Worm (Caenorhabditis elegans) whole organism, L4 larva: Measurements from ENCODE around the gene F25G6.9.

ENCODE experiments used
- F10B5.3 ChIP-seq: sonication (generic microtip); optimal IDR thresholded peaks from 2 replicates; lab custom pipeline; 2016; ENCODE audit warnings: mild to moderate bottlenecking, missing genetic modification characterization, missing compliant biosample characterization
- F44E2.7 ChIP-seq: fragments of 200-800 bp; sonication (Bioruptor generic); IDR thresholded peaks from 2 replicates; pipeline ENCODE4 v2.1.2; 2022; ENCODE audit warnings: missing genetic modification characterization, missing compliant biosample characterization
- R02D3.7 ChIP-seq: fragments of 150-350 bp; sonication (generic microtip); optimal IDR thresholded peaks from 3 replicates; lab custom pipeline; 2014; ENCODE audit warnings: missing biosample characterization, missing genetic modification characterization
- T26A8.4 ChIP-seq: fragments of 200-800 bp; sonication (Bioruptor generic); IDR thresholded peaks from 2 replicates; pipeline ENCODE4 v1.3.6; 2022; ENCODE audit warnings: missing genetic modification characterization, missing compliant biosample characterization
- Y48G9A.11 ChIP-seq: fragments of 200-800 bp; sonication (Bioruptor generic); IDR thresholded peaks from 2 replicates; pipeline ENCODE4 v1.3.6; 2022; ENCODE audit warnings: missing genetic modification reagents, missing genetic modification characterization, missing compliant biosample characterization
- arid-1 ChIP-seq: fragments of 200-800 bp; sonication (Bioruptor generic); conservative IDR thresholded peaks from 2 replicates; pipeline ENCODE4 v1.3.6; 2022; ENCODE audit warnings: missing genetic modification reagents, missing genetic modification characterization, missing compliant biosample characterization
- ceh-28 ChIP-seq: fragments of 150-350 bp; optimal IDR thresholded peaks from 2 replicates; lab custom pipeline; 2014; ENCODE audit warnings: missing biosample characterization, missing genetic modification reagents, missing genetic modification characterization
- ceh-32 ChIP-seq: sonication (generic microtip); optimal IDR thresholded peaks from 2 replicates; lab custom pipeline; 2016; ENCODE audit warnings: mild to moderate bottlenecking, missing genetic modification characterization, missing compliant biosample characterization; ENCODE audit not compliant: poor library complexity
- ceh-44 ChIP-seq: fragments of 200-800 bp; sonication (Bioruptor generic); IDR thresholded peaks from 2 replicates; pipeline ENCODE4 v1.3.6; 2022; ENCODE audit warnings: missing genetic modification reagents, missing genetic modification characterization, missing compliant biosample characterization
- ceh-82 ChIP-seq: sonication (generic microtip); optimal IDR thresholded peaks from 2 replicates; lab custom pipeline; 2017; ENCODE audit warnings: missing biosample characterization, missing genetic modification characterization
- cey-2 ChIP-seq: sonication (generic microtip); optimal IDR thresholded peaks from 3 replicates; lab custom pipeline; 2017; ENCODE audit warnings: missing genetic modification characterization, mild to moderate bottlenecking, missing compliant biosample characterization, antibody characterized with exemption, borderline replicate concordance; ENCODE audit not compliant: insufficient read depth
- daf-12 ChIP-seq: fragments of 150-350 bp; optimal IDR thresholded peaks from 2 replicates; lab custom pipeline; 2014; ENCODE audit warnings: missing biosample characterization, missing genetic modification reagents, missing genetic modification characterization
- daf-16 ChIP-seq, 3 experiments: sonication (generic microtip); optimal IDR thresholded peaks; 2 replicates each; lab custom pipeline; 2016 to 2017; ENCODE audit warnings: missing genetic modification characterization in 3 of 3, missing genetic modification reagents in 3 of 3, mild to moderate bottlenecking in 2 of 3, missing compliant biosample characterization in 2 of 3, missing biosample characterization in 1 of 3, moderate library complexity in 1 of 3
- dmd-6 ChIP-seq: fragments of 200-800 bp; sonication (Bioruptor generic); IDR thresholded peaks from 2 replicates; pipeline ENCODE4 v1.3.6; 2022; ENCODE audit warnings: missing genetic modification reagents, missing genetic modification characterization, missing compliant biosample characterization
- dmd-9 ChIP-seq: fragments of 200-800 bp; sonication (Bioruptor generic); IDR thresholded peaks from 2 replicates; pipeline ENCODE4 v1.3.6; 2022; ENCODE audit warnings: missing genetic modification reagents, missing genetic modification characterization, missing compliant biosample characterization
- dpl-1 ChIP-seq: fragments of 150-350 bp; optimal IDR thresholded peaks from 2 replicates; lab custom pipeline; 2014; ENCODE audit warnings: missing biosample characterization, missing genetic modification reagents, missing genetic modification characterization
- duxl-1 ChIP-seq: sonication (generic microtip); optimal IDR thresholded peaks from 2 replicates; lab custom pipeline; 2016; ENCODE audit warnings: mild to moderate bottlenecking, missing genetic modification characterization, moderate library complexity, missing compliant biosample characterization; ENCODE audit not compliant: poor library complexity
- egl-43 ChIP-seq: fragments of 200-800 bp; sonication (Bioruptor generic); IDR thresholded peaks from 2 replicates; pipeline ENCODE4 v1.3.6; 2022; ENCODE audit warnings: missing genetic modification reagents, missing genetic modification characterization, missing compliant biosample characterization
- fkh-10 ChIP-seq: fragments of 150-350 bp; optimal IDR thresholded peaks from 2 replicates; lab custom pipeline; 2014; ENCODE audit warnings: missing biosample characterization, missing genetic modification reagents, missing genetic modification characterization
- fos-1 ChIP-seq: fragments of 150-350 bp; optimal IDR thresholded peaks from 2 replicates; lab custom pipeline; 2014; ENCODE audit warnings: missing biosample characterization, missing genetic modification characterization
- hlh-11 ChIP-seq: fragments of 200-800 bp; sonication (Bioruptor generic); optimal IDR thresholded peaks from 2 replicates; lab custom pipeline; 2018; ENCODE audit warnings: mild to moderate bottlenecking, missing genetic modification characterization, missing compliant biosample characterization
- lim-7 ChIP-seq: fragments of 200-800 bp; sonication (Bioruptor generic); IDR thresholded peaks from 2 replicates; pipeline ENCODE4 v1.3.6; 2022; ENCODE audit warnings: missing genetic modification characterization, missing compliant biosample characterization
- lin-1 ChIP-seq: fragments of 200-800 bp; sonication (Bioruptor generic); IDR thresholded peaks from 2 replicates; pipeline ENCODE4 v1.3.6; 2022; ENCODE audit warnings: missing genetic modification reagents, missing genetic modification characterization, missing compliant biosample characterization
- lin-13 ChIP-seq: fragments of 150-350 bp; optimal IDR thresholded peaks from 2 replicates; lab custom pipeline; 2014; ENCODE audit warnings: missing biosample characterization, missing genetic modification reagents, missing genetic modification characterization
- lin-39 ChIP-seq: fragments of 150-350 bp; optimal IDR thresholded peaks from 2 replicates; lab custom pipeline; 2014; ENCODE audit warnings: missing biosample characterization, missing genetic modification reagents, missing genetic modification characterization
- mep-1 ChIP-seq: fragments of 150-350 bp; sonication (generic microtip); optimal IDR thresholded peaks from 3 replicates; lab custom pipeline; 2014; ENCODE audit warnings: missing biosample characterization, missing genetic modification characterization
- mes-2 ChIP-seq: sonication (generic microtip); optimal IDR thresholded peaks from 2 replicates; lab custom pipeline; 2016; ENCODE audit warnings: missing genotype, mild to moderate bottlenecking, missing genetic modification characterization, missing compliant biosample characterization; ENCODE audit not compliant: poor library complexity, severe bottlenecking
- mxl-3 ChIP-seq: fragments of 200-800 bp; sonication (Bioruptor generic); optimal IDR thresholded peaks from 2 replicates; lab custom pipeline; 2018; ENCODE audit warnings: mild to moderate bottlenecking, missing genetic modification characterization, missing compliant biosample characterization
- nhr-11 ChIP-seq: fragments of 150-350 bp; optimal IDR thresholded peaks from 2 replicates; lab custom pipeline; 2014; ENCODE audit warnings: missing biosample characterization, missing genetic modification characterization
- nhr-111 ChIP-seq: fragments of 200-800 bp; sonication (Bioruptor generic); optimal IDR thresholded peaks from 2 replicates; lab custom pipeline; 2018; ENCODE audit warnings: mild to moderate bottlenecking, missing genetic modification characterization, missing compliant biosample characterization
- nhr-237 ChIP-seq: sonication (generic microtip); optimal IDR thresholded peaks from 2 replicates; lab custom pipeline; 2017; ENCODE audit warnings: missing biosample characterization, missing genetic modification characterization
- nhr-28 ChIP-seq: fragments of 150-350 bp; optimal IDR thresholded peaks from 2 replicates; lab custom pipeline; 2014; ENCODE audit warnings: missing biosample characterization, missing genetic modification characterization
- nhr-42 ChIP-seq: fragments of 200-800 bp; sonication (Bioruptor generic); IDR thresholded peaks from 2 replicates; pipeline ENCODE4 v1.3.6; 2022; ENCODE audit warnings: missing genetic modification characterization, missing compliant biosample characterization
- nhr-48 ChIP-seq: sonication (generic microtip); optimal IDR thresholded peaks from 2 replicates; lab custom pipeline; 2016; ENCODE audit warnings: mild to moderate bottlenecking, missing genetic modification characterization, missing compliant biosample characterization
- nhr-6 ChIP-seq: fragments of 150-350 bp; optimal IDR thresholded peaks from 2 replicates; lab custom pipeline; 2014; ENCODE audit warnings: missing biosample characterization, missing genetic modification characterization
- pha-4 ChIP-seq, 2 experiments: fragments of 150-350 bp in 1 of 2; fragments of 200-800 bp in 1 of 2; sonication (Bioruptor generic) in 1 of 2; IDR thresholded peaks in 1 of 2; optimal IDR thresholded peaks in 1 of 2; 2 replicates each; pipeline versions ENCODE4 v1.3.6 to Lab custom; 2014 to 2022; ENCODE audit warnings: missing genetic modification characterization in 2 of 2, missing genetic modification reagents in 2 of 2, missing biosample characterization in 1 of 2, missing compliant biosample characterization in 1 of 2
- php-3 ChIP-seq: fragments of 200-800 bp; sonication (Bioruptor generic); IDR thresholded peaks from 2 replicates; pipeline ENCODE4 v1.3.6; 2022; ENCODE audit warnings: missing genetic modification reagents, missing genetic modification characterization, missing compliant biosample characterization
- rbr-2 ChIP-seq: sonication (generic microtip); optimal IDR thresholded peaks from 2 replicates; lab custom pipeline; 2016; ENCODE audit warnings: missing genotype, missing genetic modification characterization, missing compliant biosample characterization
- snpc-1.2 ChIP-seq: fragments of 200-800 bp; sonication (Bioruptor generic); IDR thresholded peaks from 2 replicates; pipeline ENCODE4 v1.3.6; 2022; ENCODE audit warnings: missing genetic modification reagents, missing genetic modification characterization, missing compliant biosample characterization
- snpc-4 ChIP-seq: fragments of 150-350 bp; optimal IDR thresholded peaks from 2 replicates; lab custom pipeline; 2014; ENCODE audit warnings: missing biosample characterization, missing genetic modification characterization
- spr-1 ChIP-seq: sonication (generic microtip); optimal IDR thresholded peaks from 2 replicates; lab custom pipeline; 2016; ENCODE audit warnings: mild to moderate bottlenecking, missing genetic modification characterization, missing compliant biosample characterization
- spr-3 ChIP-seq: fragments of 200-800 bp; sonication (Bioruptor generic); optimal IDR thresholded peaks from 2 replicates; lab custom pipeline; 2018; ENCODE audit warnings: mild to moderate bottlenecking, missing genetic modification characterization, missing compliant biosample characterization
- tag-97 ChIP-seq: fragments of 200-800 bp; sonication (Bioruptor generic); IDR thresholded peaks from 2 replicates; pipeline ENCODE4 v1.3.6; 2022; ENCODE audit warnings: missing genetic modification characterization, missing compliant biosample characterization
- unc-130 ChIP-seq: sonication (generic microtip); optimal IDR thresholded peaks from 2 replicates; lab custom pipeline; 2016; ENCODE audit warnings: missing genetic modification reagents, missing genetic modification characterization, missing compliant biosample characterization
- unc-39 ChIP-seq: sonication (generic microtip); optimal IDR thresholded peaks from 2 replicates; lab custom pipeline; 2017; ENCODE audit warnings: missing biosample characterization, missing genetic modification characterization
- vab-7 ChIP-seq: fragments of 200-800 bp; sonication (Bioruptor generic); IDR thresholded peaks from 2 replicates; pipeline ENCODE4 v1.3.6; 2022; ENCODE audit warnings: missing genetic modification reagents, missing genetic modification characterization, missing compliant biosample characterization
- zip-11 ChIP-seq: fragments of 200-800 bp; sonication (Bioruptor generic); IDR thresholded peaks from 2 replicates; pipeline ENCODE4 v1.3.6; 2022; ENCODE audit warnings: missing genetic modification characterization, missing compliant biosample characterization
- ztf-11 ChIP-seq: fragments of 150-350 bp; optimal IDR thresholded peaks from 2 replicates; lab custom pipeline; 2014; ENCODE audit warnings: missing biosample characterization, missing genetic modification characterization

The F25G6.9 gene

ce11 chrV:8607353-8607850 is 37.6 kb upstream of the F25G6.9 start, which contains the start of gene smk-1 (continued):
- no peak for TF ChIP-seq cey-2
- TF ChIP-seq lin-13 (GFP tag; lab: Kevin White, UChicago): no peak
- peak; percentile 49 for TF ChIP-seq hlh-11 (tag; lab: Kevin White, UChicago)
- TF ChIP-seq unc-39 (tag; lab: Kevin White, UChicago): no peak
- TF ChIP-seq ceh-32: no peak
- no peak for TF ChIP-seq fkh-10 (GFP tag; lab: Kevin White, UChicago)
- TF ChIP-seq T26A8.4 (GFP tag; lab: Robert Waterston, UW): no peak
- no peak for TF ChIP-seq mxl-3 (GFP tag; lab: Kevin White, UChicago)
- TF ChIP-seq fos-1 (tag; lab: Kevin White, UChicago): no peak
- no peak for TF ChIP-seq lin-39
- TF ChIP-seq ztf-11: no peak
- no peak for TF ChIP-seq pha-4 (GFP tag; IDR thresholded peaks at IDR 0.05; lab: Robert Waterston, UW)
- no peak for TF ChIP-seq pha-4 (tag; optimal IDR thresholded peaks at IDR 0.05; lab: Kevin White, UChicago)
- no peak for TF ChIP-seq dpl-1 (GFP tag; lab: Kevin White, UChicago)
- no peak for TF ChIP-seq lim-7
- TF ChIP-seq dmd-9 (GFP tag; lab: Robert Waterston, UW): no peak
- no peak for TF ChIP-seq F44E2.7 (GFP tag; lab: Robert Waterston, UW)
- TF ChIP-seq tag-97 (GFP tag; lab: Robert Waterston, UW): no peak
- no peak for TF ChIP-seq ceh-28 (tag; lab: Kevin White, UChicago)
- TF ChIP-seq daf-12: no peak
- TF ChIP-seq arid-1: no peak
- TF ChIP-seq egl-43: no peak
- no peak for TF ChIP-seq duxl-1 (tag; lab: Kevin White, UChicago)
- TF ChIP-seq spr-3 (GFP tag; lab: Kevin White, UChicago): no peak
- TF ChIP-seq nhr-237 (tag; lab: Kevin White, UChicago): no peak
- TF ChIP-seq ceh-82 (tag; lab: Kevin White, UChicago): no peak
- TF ChIP-seq nhr-111 (GFP tag; lab: Kevin White, UChicago): no peak
- TF ChIP-seq nhr-48 (tag; lab: Kevin White, UChicago): no peak

ce11 chrV:8606099-8606696 is 36.4 kb upstream of the F25G6.9 start, which contains the start of gene vps-60:
Gene vps-60, minus strand, starts transcription at chrV:8606128.
- TF ChIP-seq unc-130 (GFP tag; lab: Kevin White, UChicago) (peak; percentile 79), F10B5.3 (no peak), snpc-1.2 (no peak), dmd-6 (GFP tag; lab: Robert Waterston, UW) (peak; percentile 98), spr-1 (tag; lab: Kevin White, UChicago) (peak; percentile 69), ceh-82 (tag; lab: Kevin White, UChicago) (no peak), mes-2 (tag; lab: Kevin White, UChicago) (peak; percentile 91), nhr-11 (tag; lab: Kevin White, UChicago) (peak; percentile 93), ztf-11 (no peak), R02D3.7 (tag; lab: Kevin White, UChicago) (no peak), php-3 (GFP tag; lab: Robert Waterston, UW) (0 out of 2 replicates have a peak, but pooled peaks have one; percentile 58), ceh-28 (tag; lab: Kevin White, UChicago) (peak; percentile 33), unc-39 (tag; lab: Kevin White, UChicago) (no peak), nhr-6 (tag; lab: Kevin White, UChicago) (peak; percentile 97), nhr-48 (tag; lab: Kevin White, UChicago) (peak; percentile 90), zip-11 (no peak), nhr-28 (peak; percentile 82), hlh-11 (tag; lab: Kevin White, UChicago) (peak; percentile 97), lin-1 (GFP tag; lab: Robert Waterston, UW) (peak; percentile 64), vab-7 (peak; percentile 56), Y48G9A.11 (GFP tag; lab: Robert Waterston, UW) (peak; percentile 54; the same call in 1 of the 2 replicates), rbr-2 (tag; lab: Kevin White, UChicago) (peak; percentile 93), mep-1 (tag; lab: Kevin White, UChicago) (peak; percentile 95), snpc-4 (tag; lab: Kevin White, UChicago) (peak; percentile 18), arid-1 (peak; percentile 85), ceh-44 (no peak), F44E2.7 (GFP tag; lab: Robert Waterston, UW) (no peak), nhr-42 (peak; percentile 77; the same call in 1 of the 2 replicates), daf-16 (GFP tag; optimal IDR thresholded peaks at IDR 0.05; lab: Kevin White, UChicago) (peak; percentile 26 to 53), daf-16 (tag; optimal IDR thresholded peaks at IDR 0.05; lab: Kevin White, UChicago) (peak; percentile 91)
